Fruit fly (Drosophila melanogaster) whole organism, embryonic: Measurements from ENCODE around the gene MICU3.
A peak's percentile ranks its signal among the peaks of the same experiment; 100 is the strongest.

ENCODE experiments used
- Bteb2 ChIP-seq: fragments of 200-800 bp; sonication (Bioruptor generic); optimal IDR thresholded peaks from 2 replicates; lab custom pipeline; 2016; ENCODE audit warnings: missing biosample characterization, missing genetic modification characterization
- CG10321 ChIP-seq: fragments of 200-800 bp; sonication (Bioruptor generic); IDR thresholded peaks from 2 replicates; pipeline ENCODE4 v1.3.6; 2022; ENCODE audit warnings: missing biosample characterization, missing genetic modification characterization
- CG11560 ChIP-seq: fragments of 200-800 bp; sonication (Bioruptor generic); IDR thresholded peaks from 3 replicates; pipeline ENCODE4 v1.3.6; 2022; ENCODE audit warnings: missing biosample characterization, missing genetic modification characterization
- CG14710 ChIP-seq: fragments of 200-800 bp; sonication (Bioruptor generic); optimal IDR thresholded peaks from 3 replicates; lab custom pipeline; 2019; ENCODE audit warnings: missing biosample characterization, mild to moderate bottlenecking, missing genetic modification characterization, moderate library complexity
- CG15479 ChIP-seq: fragments of 200-800 bp; sonication (Bioruptor generic); optimal IDR thresholded peaks from 3 replicates; lab custom pipeline; 2019; ENCODE audit warnings: missing biosample characterization, mild to moderate bottlenecking, missing genetic modification characterization, moderate library complexity
- CG17829 ChIP-seq: fragments of 200-800 bp; optimal IDR thresholded peaks from 2 replicates; lab custom pipeline; 2019; ENCODE audit warnings: missing biosample characterization, mild to moderate bottlenecking, missing genetic modification characterization, moderate library complexity
- CG2129 ChIP-seq: fragments of 200-800 bp; sonication (Bioruptor generic); IDR thresholded peaks from 2 replicates; pipeline ENCODE4 v1.3.6; 2022; ENCODE audit warnings: missing biosample characterization, missing genetic modification characterization; ENCODE audit not compliant: partially characterized antibody
- CG32532 ChIP-seq: fragments of 200-800 bp; sonication (Bioruptor generic); IDR thresholded peaks from 2 replicates; pipeline ENCODE4 v1.3.6; 2022; ENCODE audit warnings: missing biosample characterization, missing genetic modification characterization
- CG3281 ChIP-seq: fragments of 200-800 bp; sonication (Bioruptor generic); optimal IDR thresholded peaks from 3 replicates; lab custom pipeline; 2017; ENCODE audit warnings: missing biosample characterization, mild to moderate bottlenecking, missing genetic modification characterization
- CG33557 ChIP-seq: fragments of 200-800 bp; sonication (Bioruptor generic); optimal IDR thresholded peaks from 2 replicates; lab custom pipeline; 2019; ENCODE audit warnings: missing biosample characterization, mild to moderate bottlenecking, missing genetic modification characterization, moderate library complexity
- CG6654 ChIP-seq: fragments of 200-800 bp; sonication (Bioruptor generic); optimal IDR thresholded peaks from 2 replicates; lab custom pipeline; 2017; ENCODE audit warnings: missing biosample characterization, mild to moderate bottlenecking, missing genetic modification characterization
- CG7372 ChIP-seq: fragments of 200-800 bp; sonication (Bioruptor generic); IDR thresholded peaks from 2 replicates; pipeline ENCODE4 v1.3.6; 2022; ENCODE audit warnings: missing biosample characterization, missing genetic modification characterization
- CG7556 ChIP-seq: fragments of 200-800 bp; sonication (Bioruptor generic); optimal IDR thresholded peaks from 2 replicates; lab custom pipeline; 2017; ENCODE audit warnings: missing biosample characterization, mild to moderate bottlenecking, missing genetic modification characterization
- CG7928 ChIP-seq: fragments of 200-800 bp; sonication (Bioruptor generic); optimal IDR thresholded peaks from 2 replicates; lab custom pipeline; 2017; ENCODE audit warnings: missing biosample characterization, mild to moderate bottlenecking, missing genetic modification characterization
- CG8924 ChIP-seq: fragments of 200-800 bp; optimal IDR thresholded peaks from 3 replicates; lab custom pipeline; 2019; ENCODE audit warnings: missing biosample characterization, mild to moderate bottlenecking, missing genetic modification characterization, moderate library complexity
- Deaf1 ChIP-seq: fragments of 200-800 bp; optimal IDR thresholded peaks from 3 replicates; lab custom pipeline; 2019; ENCODE audit warnings: missing biosample characterization, mild to moderate bottlenecking, missing genetic modification characterization, moderate library complexity
- Dll ChIP-seq: fragments of 200-800 bp; sonication (Bioruptor generic); IDR thresholded peaks from 4 replicates; pipeline ENCODE4 v1.3.6; 2022; ENCODE audit warnings: missing biosample characterization, missing genetic modification characterization; ENCODE audit not compliant: partially characterized antibody
- Doc2 ChIP-seq: fragments of 200-800 bp; sonication (Bioruptor generic); IDR thresholded peaks from 2 replicates; pipeline ENCODE4 v1.3.6; 2022; ENCODE audit warnings: missing biosample characterization, missing genetic modification characterization
- Fer1 ChIP-seq: fragments of 200-800 bp; sonication (Bioruptor generic); optimal IDR thresholded peaks from 2 replicates; lab custom pipeline; 2017; ENCODE audit warnings: missing biosample characterization, mild to moderate bottlenecking, missing genetic modification characterization
- Gug ChIP-seq: fragments of 200-800 bp; sonication (Bioruptor generic); IDR thresholded peaks from 4 replicates; pipeline ENCODE4 v1.3.6; 2022; ENCODE audit warnings: missing biosample characterization, missing genetic modification characterization
- H2.0 ChIP-seq: fragments of 200-800 bp; sonication (Bioruptor generic); IDR thresholded peaks from 2 replicates; pipeline ENCODE4 v1.3.6; 2022; ENCODE audit warnings: missing biosample characterization, missing genetic modification characterization
- Lpt ChIP-seq: fragments of >200 bp; optimal IDR thresholded peaks from 2 replicates; lab custom pipeline; 2018; ENCODE audit warnings: missing biosample characterization, missing genetic modification characterization
- Max ChIP-seq: fragments of 200-800 bp; sonication (Bioruptor generic); optimal IDR thresholded peaks from 2 replicates; lab custom pipeline; 2016; ENCODE audit warnings: missing biosample characterization, mild to moderate bottlenecking, missing genetic modification characterization
- Med ChIP-seq: fragments of 200-800 bp; sonication (Bioruptor generic); peaks from one replicate; lab custom pipeline; 2016; ENCODE audit warnings: missing biosample characterization, missing genetic modification characterization, mild to moderate bottlenecking, inconsistent platforms, moderate library complexity
- Meics ChIP-seq: fragments of 200-800 bp; sonication (Bioruptor generic); optimal IDR thresholded peaks from 2 replicates; lab custom pipeline; 2017; ENCODE audit warnings: missing biosample characterization, mild to moderate bottlenecking, missing genetic modification characterization
- Mrtf ChIP-seq: fragments of 200-800 bp; sonication (Bioruptor generic); IDR thresholded peaks from 3 replicates; pipeline ENCODE4 v1.3.6; 2022; ENCODE audit warnings: missing biosample characterization, missing genetic modification characterization
- NfI ChIP-seq: fragments of 200-800 bp; sonication (Bioruptor generic); optimal IDR thresholded peaks from 3 replicates; lab custom pipeline; 2018; ENCODE audit warnings: missing biosample characterization, mild to moderate bottlenecking, missing genetic modification characterization, moderate library complexity
- PHDP ChIP-seq: fragments of 200-800 bp; sonication (Bioruptor generic); optimal IDR thresholded peaks from 3 replicates; lab custom pipeline; 2018; ENCODE audit warnings: missing biosample characterization, mild to moderate bottlenecking, missing genetic modification characterization, moderate library complexity
- Scr ChIP-seq: fragments of 200-800 bp; sonication (Bioruptor generic); IDR thresholded peaks from 2 replicates; pipeline ENCODE4 v1.3.6; 2022; ENCODE audit warnings: missing biosample characterization, missing genetic modification characterization; ENCODE audit not compliant: partially characterized antibody
- Xbp1 ChIP-seq: fragments of 200-800 bp; sonication (Bioruptor generic); optimal IDR thresholded peaks from 3 replicates; lab custom pipeline; 2016; ENCODE audit warnings: missing biosample characterization, mild to moderate bottlenecking, missing genetic modification characterization
- caup ChIP-seq: fragments of 200-800 bp; sonication (Bioruptor generic); optimal IDR thresholded peaks from 3 replicates; lab custom pipeline; 2017; ENCODE audit warnings: missing biosample characterization, mild to moderate bottlenecking, missing genetic modification characterization, moderate library complexity; ENCODE audit not compliant: severe bottlenecking
- ci ChIP-seq: fragments of 200-800 bp; sonication (Bioruptor generic); IDR thresholded peaks from 3 replicates; pipeline ENCODE4 v1.3.6; 2022; ENCODE audit warnings: missing biosample characterization, missing genetic modification characterization
- croc ChIP-seq: fragments of 200-800 bp; sonication (Bioruptor generic); conservative IDR thresholded peaks from 3 replicates; pipeline ENCODE4 v1.3.6; 2022; ENCODE audit warnings: missing biosample characterization, missing genetic modification characterization
- da ChIP-seq: fragments of 200-800 bp; sonication (Bioruptor generic); optimal IDR thresholded peaks from 2 replicates; lab custom pipeline; 2016; ENCODE audit warnings: missing biosample characterization, missing genetic modification characterization
- dpn ChIP-seq, 2 experiments: fragments of 200-800 bp; sonication (Bioruptor generic); optimal IDR thresholded peaks; 3 replicates each; lab custom pipeline; 2016; ENCODE audit warnings: missing biosample characterization in 2 of 2, missing genetic modification characterization in 2 of 2
- grn ChIP-seq: fragments of 200-800 bp; sonication (Bioruptor generic); optimal IDR thresholded peaks from 3 replicates; lab custom pipeline; 2017; ENCODE audit warnings: missing biosample characterization, missing genetic modification characterization
- gsb ChIP-seq: fragments of 200-800 bp; sonication (Bioruptor generic); IDR thresholded peaks from 2 replicates; pipeline ENCODE4 v1.3.6; 2022; ENCODE audit warnings: missing biosample characterization, missing genetic modification characterization
- inv ChIP-seq: fragments of 200-800 bp; sonication (Bioruptor generic); IDR thresholded peaks from 2 replicates; pipeline ENCODE4 v1.3.6; 2022; ENCODE audit warnings: missing biosample characterization, missing genetic modification characterization; ENCODE audit not compliant: partially characterized antibody
- jigr1 ChIP-seq: fragments of 200-800 bp; sonication (Bioruptor generic); IDR thresholded peaks from 3 replicates; pipeline ENCODE4 v1.3.6; 2022; ENCODE audit warnings: missing biosample characterization, missing genetic modification characterization
- lov ChIP-seq, 2 experiments: fragments of 200-800 bp in 1 of 2; fragments of >200 bp in 1 of 2; sonication (Bioruptor generic) in 1 of 2; IDR thresholded peaks in 1 of 2; optimal IDR thresholded peaks in 1 of 2; 2 replicates in 1 of 2; 3 replicates in 1 of 2; pipeline versions ENCODE4 v1.3.6 to Lab custom; 2017 to 2022; ENCODE audit warnings: missing biosample characterization in 1 of 2, missing genetic modification characterization in 1 of 2
- pho ChIP-seq: fragments of 200-800 bp; sonication (Bioruptor generic); optimal IDR thresholded peaks from 2 replicates; lab custom pipeline; 2016; ENCODE audit warnings: missing biosample characterization, missing genetic modification characterization
- pzg ChIP-seq: fragments of 200-800 bp; sonication (Bioruptor generic); optimal IDR thresholded peaks from 3 replicates; lab custom pipeline; 2018; ENCODE audit warnings: missing biosample characterization, mild to moderate bottlenecking, missing genetic modification characterization, moderate library complexity
- row ChIP-seq: fragments of 200-800 bp; sonication (Bioruptor generic); IDR thresholded peaks from 3 replicates; pipeline ENCODE4 v1.3.6; 2022; ENCODE audit warnings: missing biosample characterization, missing genetic modification characterization
- sens-2 ChIP-seq: fragments of 200-800 bp; sonication (Bioruptor generic); IDR thresholded peaks from 2 replicates; pipeline ENCODE4 v1.3.6; 2022; ENCODE audit warnings: missing biosample characterization, missing genetic modification characterization
- wor ChIP-seq: fragments of 200-800 bp; sonication (Bioruptor generic); IDR thresholded peaks from 2 replicates; pipeline ENCODE4 v1.3.6; 2022; ENCODE audit warnings: missing biosample characterization, missing genetic modification characterization
- zen2 ChIP-seq: fragments of 200-800 bp; sonication (Bioruptor generic); IDR thresholded peaks from 3 replicates; pipeline ENCODE4 v1.3.6; 2022; ENCODE audit warnings: missing biosample characterization, missing genetic modification characterization; ENCODE audit not compliant: partially characterized antibody

Gene MICU3

DNA sequence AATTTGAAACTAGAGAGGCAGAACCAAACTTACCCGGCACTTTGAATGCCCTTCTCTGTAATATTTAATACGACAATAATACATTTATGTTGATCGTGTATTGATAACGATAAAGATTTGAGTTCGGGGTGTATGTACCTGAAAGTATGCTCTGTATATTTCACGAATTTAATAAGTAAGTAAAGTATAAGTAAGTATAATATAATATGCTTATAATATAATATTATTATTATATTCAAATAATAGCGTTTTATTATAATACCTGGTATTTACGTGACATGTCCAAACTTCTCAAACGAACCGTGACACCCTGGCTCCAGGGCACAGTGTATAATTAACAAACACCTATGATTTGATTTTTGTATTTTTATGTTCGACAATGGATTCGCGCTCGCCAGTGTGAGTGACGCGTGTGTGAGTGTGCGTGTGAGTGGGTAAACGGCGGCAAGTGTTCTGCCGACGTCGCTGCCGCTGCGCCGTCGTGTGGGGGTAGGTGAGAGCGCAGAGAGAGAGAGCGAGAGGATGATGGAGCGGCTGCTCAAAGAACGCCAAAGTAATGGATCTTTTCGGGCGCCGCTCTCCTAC, 42.6 kb downstream of the MICU3 start (continued):
- TF ChIP-seq croc (GFP tag; lab: Robert Waterston, UW) = no peak; the same call in 2 of the 3 replicates

- TF ChIP-seq dpn (GFP tag; optimal IDR thresholded peaks at IDR 0.05; lab: Kevin White, UChicago) = no peak
- TF ChIP-seq Scr = 0 out of 2 replicates have a peak, but pooled peaks have one; percentile 10
- TF ChIP-seq CG7372 (GFP tag; lab: Robert Waterston, UW) = no peak
- TF ChIP-seq CG7556 = peak; percentile 18
- TF ChIP-seq CG6654 (GFP tag; lab: Kevin White, UChicago) = no peak
- TF ChIP-seq Xbp1 (GFP tag; lab: Kevin White, UChicago) = no peak
- TF ChIP-seq pho (GFP tag; lab: Kevin White, UChicago) = no peak
- TF ChIP-seq da (GFP tag; lab: Kevin White, UChicago) = no peak
- TF ChIP-seq caup (GFP tag; lab: Kevin White, UChicago) = no peak
- 0 out of 4 replicates have a peak, but pooled peaks have one; percentile 32 for TF ChIP-seq Dll (GFP tag; lab: Robert Waterston, UW)
- peak; percentile 8 for TF ChIP-seq CG14710 (tag; lab: Kevin White, UChicago)
- no peak for TF ChIP-seq jigr1
- TF ChIP-seq Doc2 = no peak
- no peak for TF ChIP-seq H2.0 (GFP tag; lab: Robert Waterston, UW)
- TF ChIP-seq pzg (GFP tag; lab: Kevin White, UChicago) = no peak
- TF ChIP-seq NfI (GFP tag; lab: Kevin White, UChicago) = peak; percentile 8
- no peak for TF ChIP-seq CG15479
- TF ChIP-seq zen2 = peak; percentile 57; the same call in 2 of the 3 replicates
- TF ChIP-seq CG33557 (GFP tag; lab: Kevin White, UChicago) = no peak
- no peak for TF ChIP-seq grn
- TF ChIP-seq Lpt = no peak
- peak; percentile 91 for TF ChIP-seq row (GFP tag; lab: Robert Waterston, UW)
- no peak for TF ChIP-seq gsb (GFP tag; lab: Robert Waterston, UW)
- TF ChIP-seq CG8924 (tag; lab: Kevin White, UChicago) = no peak
- no peak for TF ChIP-seq CG17829 (tag; lab: Kevin White, UChicago)
- no peak for TF ChIP-seq CG2129 (GFP tag; lab: Robert Waterston, UW)
- TF ChIP-seq Meics (GFP tag; lab: Kevin White, UChicago) = peak; percentile 27
- TF ChIP-seq inv (GFP tag; lab: Robert Waterston, UW) = no peak
- TF ChIP-seq Med (GFP tag; lab: Kevin White, UChicago) = peak; percentile 36
- TF ChIP-seq Gug (GFP tag; lab: Robert Waterston, UW) = no peak
- no peak for TF ChIP-seq Max (GFP tag; lab: Kevin White, UChicago)
- no peak for TF ChIP-seq Mrtf
- peak; percentile 7 for TF ChIP-seq CG3281 (GFP tag; lab: Kevin White, UChicago)
- TF ChIP-seq CG32532 = peak; percentile 44; the same call in 1 of the 2 replicates
- no peak for TF ChIP-seq CG10321
- TF ChIP-seq ci (GFP tag; lab: Robert Waterston, UW) = no peak
- TF ChIP-seq lov (optimal IDR thresholded peaks at IDR 0.05; lab: Kevin White, UChicago) = no peak
- TF ChIP-seq lov (GFP tag; IDR thresholded peaks at IDR 0.05; lab: Robert Waterston, UW) = no peak
- TF ChIP-seq PHDP (tag; lab: Kevin White, UChicago) = peak; percentile 10
- TF ChIP-seq Fer1 (GFP tag; lab: Kevin White, UChicago) = no peak
- peak; percentile 91 for TF ChIP-seq Deaf1
- no peak for TF ChIP-seq sens-2 (GFP tag; lab: Robert Waterston, UW)
- no peak for TF ChIP-seq Bteb2 (GFP tag; lab: Kevin White, UChicago)
- TF ChIP-seq CG7928 (GFP tag; lab: Kevin White, UChicago) = no peak
- TF ChIP-seq CG11560 (tag; lab: Robert Waterston, UW) = no peak
- no peak for TF ChIP-seq wor (GFP tag; lab: Robert Waterston, UW)
Measured at dm6 chr3R:19890340-19890998, 43.4 kb downstream of the MICU3 start, which contains the start of gene CG4733. CG4733 (plus strand) TSS chr3R:19890689.
